Worm (Caenorhabditis elegans) whole organism, L1 larva: ENCODE data around the gene set-25.

Experiments used
- ces-1 ChIP-seq: fragments of 150-350 bp; optimal IDR thresholded peaks from 2 replicates; lab custom pipeline; 2014; ENCODE audit warnings: missing biosample characterization, missing genetic modification reagents, missing genetic modification characterization
- elt-2 ChIP-seq: sonication (generic microtip); optimal IDR thresholded peaks from 2 replicates; lab custom pipeline; 2016; ENCODE audit warnings: missing genetic modification characterization, mild to moderate bottlenecking, inconsistent platforms, missing compliant biosample characterization, missing genetic modification reagents
- fkh-8 ChIP-seq: sonication (generic microtip); optimal IDR thresholded peaks from 2 replicates; lab custom pipeline; 2016; ENCODE audit warnings: mild to moderate bottlenecking, missing genetic modification characterization, missing compliant biosample characterization
- lin-15B ChIP-seq: fragments of 150-350 bp; sonication (generic microtip); optimal IDR thresholded peaks from 3 replicates; lab custom pipeline; 2014; ENCODE audit warnings: missing biosample characterization, missing genetic modification characterization

ce11 chrIII:13258752-13259151 is 34.1 kb downstream of the set-25 start:
- TF ChIP-seq ces-1 (GFP tag; lab: Kevin White, UChicago) (no peak), lin-15B (tag; lab: Kevin White, UChicago) (no peak), fkh-8 (tag; lab: Kevin White, UChicago) (no peak), elt-2 (no peak)
